Worm (Caenorhabditis elegans): ENCODE measurements around the gene K08F8.7.

Gene K08F8.7

ce11 chrII:8744555-8745448 lies 10.4 kb downstream of the K08F8.7 start (continued):
- TF ChIP-seq gei-8 (GFP tag; optimal IDR thresholded peaks at IDR 0.05) (no peak), hlh-11 (tag; optimal IDR thresholded peaks at IDR 0.05) (no peak), nhr-42 (GFP tag; IDR thresholded peaks at IDR 0.05) (0 out of 2 replicates have a peak, but pooled peaks have one; percentile 12), vab-7 (GFP tag; IDR thresholded peaks at IDR 0.05) (no peak; the same call in 1 of the 2 replicates), nhr-111 (GFP tag; optimal IDR thresholded peaks at IDR 0.05) (no peak), mes-2 (tag; optimal IDR thresholded peaks at IDR 0.05; ENCODE audit: poor library complexity, severe bottlenecking) (no peak), F37D6.2 (tag; optimal IDR thresholded peaks at IDR 0.05) (no peak), ctbp-1 (GFP tag; IDR thresholded peaks at IDR 0.05) (no peak), mdt-29 (GFP tag; IDR thresholded peaks at IDR 0.05) (no peak; the same call in 1 of the 2 replicates), daf-16 (GFP tag; optimal IDR thresholded peaks at IDR 0.05) (no peak), daf-16 (tag; optimal IDR thresholded peaks at IDR 0.05) (peak; percentile 31), unc-130 (GFP tag; optimal IDR thresholded peaks at IDR 0.05) (no peak), snpc-1.2 (GFP tag; IDR thresholded peaks at IDR 0.05) (no peak), zag-1 (tag; optimal IDR thresholded peaks at IDR 0.05) (no peak), cey-2 (tag; optimal IDR thresholded peaks at IDR 0.05; ENCODE audit: borderline replicate concordance, insufficient read depth) (no peak), F26F4.8 (GFP tag; conservative IDR thresholded peaks at IDR 0.05) (no peak), tra-1 (GFP tag; IDR thresholded peaks at IDR 0.05) (no peak), nhr-10 (tag; optimal IDR thresholded peaks at IDR 0.05) (no peak), mxl-3 (GFP tag; optimal IDR thresholded peaks at IDR 0.05) (peak; percentile 40), pha-4 (GFP tag; IDR thresholded peaks at IDR 0.05) (peak; percentile 22; the same call in 1 of the 2 replicates), pha-4 (tag; optimal IDR thresholded peaks at IDR 0.05) (no peak), madf-5 (GFP tag; IDR thresholded peaks at IDR 0.05) (0 out of 4 replicates have a peak, but pooled peaks of 1 of the 2 experiments have one; percentile 3), nhr-48 (tag; optimal IDR thresholded peaks at IDR 0.05) (no peak), T20F7.1 (GFP tag; optimal IDR thresholded peaks at IDR 0.05) (peak; percentile 4), php-3 (GFP tag; IDR thresholded peaks at IDR 0.05) (no peak), zip-11 (GFP tag; IDR thresholded peaks at IDR 0.05) (no peak), fkh-10 (GFP tag; optimal IDR thresholded peaks at IDR 0.05) (no peak)

- 0 out of 2 replicates have a peak, but pooled peaks have one; percentile 21 for TF ChIP-seq tra-1 (GFP tag; IDR thresholded peaks at IDR 0.05)
- no peak for TF ChIP-seq ceh-82 (tag; optimal IDR thresholded peaks at IDR 0.05)
- TF ChIP-seq lsy-2 (tag; optimal IDR thresholded peaks at IDR 0.05): peak in 1 of 2 experiments; percentile 33
- TF ChIP-seq dve-1 (tag; optimal IDR thresholded peaks at IDR 0.05; ENCODE audit: insufficient read depth): peak; percentile 73
- TF ChIP-seq lin-38 (GFP tag; IDR thresholded peaks at IDR 0.05): 0 out of 2 replicates have a peak, but pooled peaks have one; percentile 21
- peak; percentile 94 for TF ChIP-seq ama-1 (optimal IDR thresholded peaks at IDR 0.05)
- TF ChIP-seq mdl-1 (tag; optimal IDR thresholded peaks at IDR 0.05): peak; percentile 27 to 88
- TF ChIP-seq lin-13 (GFP tag; optimal IDR thresholded peaks at IDR 0.05): no peak
- peak; percentile 77 for TF ChIP-seq nhr-10 (tag; optimal IDR thresholded peaks at IDR 0.05)
- TF ChIP-seq duxl-1 (tag; optimal IDR thresholded peaks at IDR 0.05; ENCODE audit: poor library complexity): no peak
- TF ChIP-seq pqm-1 (tag; optimal IDR thresholded peaks at IDR 0.05): peak; percentile 37
- peak in 1 of 2 experiments; percentile 45 for TF ChIP-seq hif-1 (tag; optimal IDR thresholded peaks at IDR 0.05)
- TF ChIP-seq hlh-11 (tag; optimal IDR thresholded peaks at IDR 0.05): peak; percentile 74
- TF ChIP-seq Y48G9A.11 (GFP tag; IDR thresholded peaks at IDR 0.05): peak; percentile 30; the same call in 1 of the 2 replicates
- peak; percentile 43; the same call in 1 of the 2 replicates for TF ChIP-seq T26A8.4 (GFP tag; IDR thresholded peaks at IDR 0.05)
- peak; percentile 39 for TF ChIP-seq nhr-6 (tag; optimal IDR thresholded peaks at IDR 0.05)
- TF ChIP-seq nhr-28 (tag; optimal IDR thresholded peaks at IDR 0.05): peak; percentile 96
- 0 out of 2 replicates have a peak, but pooled peaks have one; percentile 4 for TF ChIP-seq vab-7 (GFP tag; IDR thresholded peaks at IDR 0.05)
- peak; percentile 20 for TF ChIP-seq mes-2 (tag; optimal IDR thresholded peaks at IDR 0.05; ENCODE audit: poor library complexity, severe bottlenecking)
- no peak for TF ChIP-seq unc-130 (GFP tag; optimal IDR thresholded peaks at IDR 0.05)
- TF ChIP-seq ZK546.5 (tag; optimal IDR thresholded peaks at IDR 0.05): no peak
- TF ChIP-seq saeg-2 (GFP tag; IDR thresholded peaks at IDR 0.05): no peak
- no peak for TF ChIP-seq cey-2 (tag; optimal IDR thresholded peaks at IDR 0.05; ENCODE audit: borderline replicate concordance, insufficient read depth)
- TF ChIP-seq ceh-28 (tag; optimal IDR thresholded peaks at IDR 0.05): peak; percentile 8
- 0 out of 2 replicates have a peak, but pooled peaks have one; percentile 15 for TF ChIP-seq hmg-1.1 (GFP tag; IDR thresholded peaks at IDR 0.05)
Measured at ce11 chrII:8743379-8744173, 11.6 kb downstream of the K08F8.7 start, which contains the start of gene mak-1. mak-1 (plus strand) TSS chrII:8744071.

Data from whole organism, L4 larva.